Worm (Caenorhabditis elegans): ENCODE results near the gene idpp-13.

ce11 chrIII:907311-907710 is 9.5 kb downstream of the idpp-13 start, which contains the start of gene F23H11.4:
- no peak for TF ChIP-seq dao-5 (tag; optimal IDR thresholded peaks at IDR 0.05)
- no peak for TF ChIP-seq W03F9.2 (tag; optimal IDR thresholded peaks at IDR 0.05)
